Worm (Caenorhabditis elegans) whole organism, L4 larva: ENCODE measurements around the gene Y55F3BR.1.
A peak's percentile ranks its signal among the peaks of the same experiment; 100 is the strongest.
"Not testable (repeated sequence)": the region's sequence is repeated elsewhere in the genome, so short reads cannot be mapped to it uniquely, and the experiment has no call there.

Experiments
- D1046.2 ChIP-seq: fragments of 200-800 bp; sonication (Bioruptor generic); IDR thresholded peaks from 2 replicates; pipeline ENCODE4 v1.3.6; 2022; ENCODE audit warnings: missing genetic modification characterization, missing compliant biosample characterization
- F37D6.2 ChIP-seq: sonication (generic microtip); optimal IDR thresholded peaks from 2 replicates; lab custom pipeline; 2016; ENCODE audit warnings: mild to moderate bottlenecking, missing genetic modification characterization, missing compliant biosample characterization
- T20F7.1 ChIP-seq: fragments of 200-800 bp; sonication (Bioruptor generic); optimal IDR thresholded peaks from 2 replicates; lab custom pipeline; 2018; ENCODE audit warnings: mild to moderate bottlenecking, missing genetic modification characterization, missing compliant biosample characterization
- T26A8.4 ChIP-seq: fragments of 200-800 bp; sonication (Bioruptor generic); IDR thresholded peaks from 2 replicates; pipeline ENCODE4 v1.3.6; 2022; ENCODE audit warnings: missing genetic modification characterization, missing compliant biosample characterization
- Y105C5A.15 ChIP-seq: fragments of 200-800 bp; sonication (Bioruptor generic); IDR thresholded peaks from 2 replicates; pipeline ENCODE4 v1.3.6; 2022; ENCODE audit warnings: missing genetic modification characterization, missing compliant biosample characterization
- Y48G9A.11 ChIP-seq: fragments of 200-800 bp; sonication (Bioruptor generic); IDR thresholded peaks from 2 replicates; pipeline ENCODE4 v1.3.6; 2022; ENCODE audit warnings: missing genetic modification reagents, missing genetic modification characterization, missing compliant biosample characterization
- aha-1 ChIP-seq: fragments of 150-350 bp; peaks from one replicate; lab custom pipeline; 2014; ENCODE audit warnings: missing biosample characterization, missing genetic modification characterization
- ama-1 ChIP-seq: fragments of 150-350 bp; optimal IDR thresholded peaks from 2 replicates; lab custom pipeline; 2014; ENCODE audit warnings: inconsistent platforms, mixed read lengths
- arid-1 ChIP-seq: fragments of 200-800 bp; sonication (Bioruptor generic); conservative IDR thresholded peaks from 2 replicates; pipeline ENCODE4 v1.3.6; 2022; ENCODE audit warnings: missing genetic modification reagents, missing genetic modification characterization, missing compliant biosample characterization
- ceh-20 ChIP-seq: fragments of 200-800 bp; sonication (Bioruptor generic); IDR thresholded peaks from 2 replicates; pipeline ENCODE4 v1.3.6; 2022; ENCODE audit warnings: missing genetic modification reagents, missing genetic modification characterization, missing compliant biosample characterization
- ctbp-1 ChIP-seq: fragments of 200-800 bp; sonication (Bioruptor generic); IDR thresholded peaks from 2 replicates; pipeline ENCODE4 v1.3.6; 2022; ENCODE audit warnings: missing genetic modification reagents, missing genetic modification characterization, missing compliant biosample characterization
- dmd-6 ChIP-seq: fragments of 200-800 bp; sonication (Bioruptor generic); IDR thresholded peaks from 2 replicates; pipeline ENCODE4 v1.3.6; 2022; ENCODE audit warnings: missing genetic modification reagents, missing genetic modification characterization, missing compliant biosample characterization
- dpl-1 ChIP-seq: fragments of 150-350 bp; optimal IDR thresholded peaks from 2 replicates; lab custom pipeline; 2014; ENCODE audit warnings: missing biosample characterization, missing genetic modification reagents, missing genetic modification characterization
- duxl-1 ChIP-seq: sonication (generic microtip); optimal IDR thresholded peaks from 2 replicates; lab custom pipeline; 2016; ENCODE audit warnings: mild to moderate bottlenecking, missing genetic modification characterization, moderate library complexity, missing compliant biosample characterization; ENCODE audit not compliant: poor library complexity
- dve-1 ChIP-seq: sonication (generic microtip); optimal IDR thresholded peaks from 2 replicates; lab custom pipeline; 2017; ENCODE audit warnings: antibody characterized with exemption, mild to moderate bottlenecking, missing genetic modification characterization, missing compliant biosample characterization; ENCODE audit not compliant: insufficient read depth
- fkh-10 ChIP-seq: fragments of 150-350 bp; optimal IDR thresholded peaks from 2 replicates; lab custom pipeline; 2014; ENCODE audit warnings: missing biosample characterization, missing genetic modification reagents, missing genetic modification characterization
- hlh-11 ChIP-seq: fragments of 200-800 bp; sonication (Bioruptor generic); optimal IDR thresholded peaks from 2 replicates; lab custom pipeline; 2018; ENCODE audit warnings: mild to moderate bottlenecking, missing genetic modification characterization, missing compliant biosample characterization
- hlh-30 ChIP-seq: sonication (generic microtip); optimal IDR thresholded peaks from 2 replicates; lab custom pipeline; 2017; ENCODE audit warnings: antibody characterized with exemption, mild to moderate bottlenecking, missing genetic modification characterization, missing compliant biosample characterization; ENCODE audit not compliant: insufficient read depth
- hmg-1.1 ChIP-seq: fragments of 200-800 bp; sonication (Bioruptor generic); IDR thresholded peaks from 2 replicates; pipeline ENCODE4 v1.3.6; 2022; ENCODE audit warnings: missing genetic modification reagents, missing genetic modification characterization, missing compliant biosample characterization
- lin-13 ChIP-seq: fragments of 150-350 bp; optimal IDR thresholded peaks from 2 replicates; lab custom pipeline; 2014; ENCODE audit warnings: missing biosample characterization, missing genetic modification reagents, missing genetic modification characterization
- lin-15B ChIP-seq: fragments of 150-350 bp; sonication (generic microtip); optimal IDR thresholded peaks from 3 replicates; lab custom pipeline; 2014; ENCODE audit warnings: missing biosample characterization, missing genetic modification characterization
- lin-38 ChIP-seq: fragments of 200-800 bp; sonication (Bioruptor generic); IDR thresholded peaks from 2 replicates; pipeline ENCODE4 v1.3.6; 2022; ENCODE audit warnings: missing genetic modification reagents, missing genetic modification characterization, missing compliant biosample characterization
- madf-5 ChIP-seq, 2 experiments: fragments of 200-800 bp; sonication (Bioruptor generic); IDR thresholded peaks; 2 replicates each; pipeline ENCODE4 v1.3.6; 2022; ENCODE audit warnings: missing compliant biosample characterization in 2 of 2, missing genetic modification characterization in 2 of 2
- mdl-1 ChIP-seq, 2 experiments: fragments of 150-350 bp in 1 of 2; sonication (generic microtip) in 1 of 2; optimal IDR thresholded peaks; 2 replicates each; lab custom pipeline; 2014 to 2017; ENCODE audit warnings: missing biosample characterization in 2 of 2, missing genetic modification characterization in 2 of 2
- mep-1 ChIP-seq: fragments of 150-350 bp; sonication (generic microtip); optimal IDR thresholded peaks from 3 replicates; lab custom pipeline; 2014; ENCODE audit warnings: missing biosample characterization, missing genetic modification characterization
- mxl-3 ChIP-seq: fragments of 200-800 bp; sonication (Bioruptor generic); optimal IDR thresholded peaks from 2 replicates; lab custom pipeline; 2018; ENCODE audit warnings: mild to moderate bottlenecking, missing genetic modification characterization, missing compliant biosample characterization
- nhr-102 ChIP-seq: sonication (generic microtip); optimal IDR thresholded peaks from 2 replicates; lab custom pipeline; 2016; ENCODE audit warnings: mild to moderate bottlenecking, missing genetic modification characterization, moderate library complexity, missing compliant biosample characterization
- nhr-237 ChIP-seq: sonication (generic microtip); optimal IDR thresholded peaks from 2 replicates; lab custom pipeline; 2017; ENCODE audit warnings: missing biosample characterization, missing genetic modification characterization
- nhr-28 ChIP-seq: fragments of 150-350 bp; optimal IDR thresholded peaks from 2 replicates; lab custom pipeline; 2014; ENCODE audit warnings: missing biosample characterization, missing genetic modification characterization
- nhr-6 ChIP-seq: fragments of 150-350 bp; optimal IDR thresholded peaks from 2 replicates; lab custom pipeline; 2014; ENCODE audit warnings: missing biosample characterization, missing genetic modification characterization
- nhr-77 ChIP-seq: fragments of 150-350 bp; optimal IDR thresholded peaks from 2 replicates; lab custom pipeline; 2014; ENCODE audit warnings: missing biosample characterization, missing genetic modification characterization
- pqm-1 ChIP-seq: sonication (generic microtip); optimal IDR thresholded peaks from 2 replicates; lab custom pipeline; 2017; ENCODE audit warnings: missing biosample characterization, missing genetic modification characterization
- snpc-4 ChIP-seq: fragments of 150-350 bp; optimal IDR thresholded peaks from 2 replicates; lab custom pipeline; 2014; ENCODE audit warnings: missing biosample characterization, missing genetic modification characterization
- tra-1 ChIP-seq: fragments of 200-800 bp; sonication (Bioruptor generic); IDR thresholded peaks from 2 replicates; pipeline ENCODE4 v1.3.6; 2022; ENCODE audit warnings: missing genetic modification reagents, missing genetic modification characterization, missing compliant biosample characterization
- vab-7 ChIP-seq: fragments of 200-800 bp; sonication (Bioruptor generic); IDR thresholded peaks from 2 replicates; pipeline ENCODE4 v1.3.6; 2022; ENCODE audit warnings: missing genetic modification reagents, missing genetic modification characterization, missing compliant biosample characterization
- zag-1 ChIP-seq: fragments of 150-350 bp; optimal IDR thresholded peaks from 2 replicates; lab custom pipeline; 2014; ENCODE audit warnings: missing biosample characterization, missing genetic modification characterization
- zip-2 ChIP-seq: fragments of 150-350 bp; optimal IDR thresholded peaks from 2 replicates; lab custom pipeline; 2014; ENCODE audit warnings: missing biosample characterization, missing genetic modification characterization

The Y55F3BR.1 gene

DNA sequence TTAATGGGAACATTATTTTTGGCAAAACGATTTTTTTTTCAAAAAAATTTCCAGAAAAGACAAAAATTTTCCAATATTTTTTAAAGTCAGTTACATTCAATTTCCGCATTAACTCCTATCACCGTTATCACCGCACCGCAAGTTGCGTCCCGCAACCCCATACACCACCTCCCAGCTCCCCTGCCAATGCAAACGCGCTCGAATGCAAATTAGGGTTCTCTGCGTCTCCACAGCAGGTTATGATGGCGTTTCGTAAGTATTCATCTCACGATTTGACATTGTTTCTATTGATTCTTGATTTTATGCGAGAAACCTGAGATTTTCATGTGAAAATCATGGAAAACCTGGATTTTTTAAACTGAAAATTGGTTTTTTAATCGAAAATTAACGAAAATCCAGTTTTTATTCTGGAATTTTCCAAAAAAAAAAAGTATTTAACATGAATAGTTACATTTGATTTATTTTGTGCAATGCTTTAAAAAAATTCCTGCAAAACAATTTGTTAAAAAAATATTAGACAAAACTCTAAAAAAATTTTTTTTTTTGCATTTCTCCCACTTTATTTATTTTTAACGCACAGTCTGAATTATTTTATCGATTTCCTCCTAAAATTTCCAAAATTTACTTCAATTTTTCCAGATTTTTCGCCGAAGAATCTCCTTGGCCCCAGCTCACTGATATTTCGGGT lies 10.3 kb downstream of the Y55F3BR.1 start, which contains the start of gene mak-2 (continued):
- TF ChIP-seq dve-1 (tag; lab: Kevin White, UChicago), result peak; percentile 71
- TF ChIP-seq Y48G9A.11 (GFP tag; lab: Robert Waterston, UW), result no peak
- TF ChIP-seq lin-15B (tag; lab: Kevin White, UChicago), result peak; percentile 52
- TF ChIP-seq lin-13 (GFP tag; lab: Kevin White, UChicago), result peak; percentile 78
- TF ChIP-seq nhr-102 (tag; lab: Kevin White, UChicago), result peak; percentile 26
- peak in 1 of 2 experiments; percentile 47 for TF ChIP-seq mdl-1 (tag; optimal IDR thresholded peaks at IDR 0.05; lab: Kevin White, UChicago)
- TF ChIP-seq nhr-77 (tag; lab: Kevin White, UChicago), result peak; percentile 74
- no peak for TF ChIP-seq D1046.2 (GFP tag; lab: Robert Waterston, UW)
- peak; percentile 55 for TF ChIP-seq nhr-6 (tag; lab: Kevin White, UChicago)
- TF ChIP-seq F37D6.2 (tag; lab: Kevin White, UChicago), result no peak
- TF ChIP-seq mxl-3, result peak; percentile 46
- TF ChIP-seq pqm-1 (tag; lab: Kevin White, UChicago), result peak; percentile 74
- peak; percentile 52 for TF ChIP-seq vab-7 (GFP tag; lab: Robert Waterston, UW)
- TF ChIP-seq nhr-28, result peak; percentile 79
- TF ChIP-seq dmd-6 (GFP tag; lab: Robert Waterston, UW), result peak; percentile 63
- peak; percentile 86 for TF ChIP-seq mep-1 (tag; lab: Kevin White, UChicago)
- peak; percentile 7 for TF ChIP-seq fkh-10 (GFP tag; lab: Kevin White, UChicago)
- peak; percentile 71 for TF ChIP-seq hlh-11
- TF ChIP-seq ceh-20, result 0 out of 2 replicates have a peak, but pooled peaks have one; percentile 34
- peak; percentile 67 for TF ChIP-seq hmg-1.1 (GFP tag; lab: Robert Waterston, UW)
- TF ChIP-seq T26A8.4 (GFP tag; lab: Robert Waterston, UW), result no peak; the same call in 1 of the 2 replicates
- TF ChIP-seq dpl-1 (GFP tag; lab: Kevin White, UChicago), result peak; percentile 78
- TF ChIP-seq duxl-1 (tag; lab: Kevin White, UChicago), result peak; percentile 27
- TF ChIP-seq, all 104 proteins: peak for 29

DNA sequence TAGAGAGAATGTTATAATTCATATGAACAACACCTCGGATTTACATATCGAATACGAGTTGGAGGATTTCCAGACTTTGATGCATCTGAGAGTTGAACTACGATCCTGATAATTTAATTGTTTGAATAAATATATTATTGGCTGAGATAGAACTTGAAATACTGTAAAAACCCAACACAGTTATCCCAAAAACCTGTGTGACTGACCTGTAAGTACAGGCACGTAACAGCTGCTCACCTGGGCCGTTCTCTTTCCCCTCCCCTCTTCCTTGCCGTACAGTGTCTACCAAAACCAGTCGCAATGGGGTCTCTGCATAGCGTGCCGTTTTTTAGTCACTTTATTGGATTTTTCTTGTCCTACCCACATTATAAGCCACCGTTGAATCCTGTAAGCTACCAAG lies 30.4 kb downstream of the Y55F3BR.1 start, which contains the start of gene fbxc-12:
Gene fbxc-12 (plus strand): TSS at position 301 of the 400 bp plus-strand sequence.
- TF ChIP-seq tra-1; ama-1 (lab: Kevin White, UChicago); zag-1 (tag; lab: Kevin White, UChicago): not testable (repeated sequence)

DNA sequence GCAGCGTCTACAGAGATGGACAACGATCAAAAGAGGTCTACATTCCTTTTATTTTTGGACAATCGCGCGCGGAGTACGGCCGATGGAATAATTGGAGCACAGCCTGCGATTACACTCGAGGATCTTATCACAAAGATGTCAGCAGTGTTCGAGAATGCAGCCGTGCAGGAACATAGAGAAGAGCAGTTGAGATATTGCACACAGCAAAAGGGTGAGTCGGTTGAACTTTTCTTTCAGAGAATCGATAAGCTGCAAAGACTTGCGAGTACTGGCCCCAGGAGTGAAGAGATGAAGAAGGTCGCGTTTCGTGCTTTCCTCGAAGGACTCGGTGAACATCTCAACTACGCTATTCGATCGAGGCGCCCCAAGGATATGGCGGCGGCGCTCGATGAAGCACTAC lies 40.3 kb downstream of the Y55F3BR.1 start:
- no peak for TF ChIP-seq madf-5 (GFP tag; IDR thresholded peaks at IDR 0.05; lab: Robert Waterston, UW)
- no peak for TF ChIP-seq Y105C5A.15 (GFP tag; lab: Robert Waterston, UW)
- no peak for TF ChIP-seq snpc-4 (tag; lab: Kevin White, UChicago)
- TF ChIP-seq arid-1, result no peak
- no peak for TF ChIP-seq lin-38
- 0 out of 2 replicates have a peak, but pooled peaks have one; percentile 60 for TF ChIP-seq D1046.2 (GFP tag; lab: Robert Waterston, UW)
- TF ChIP-seq ctbp-1, result no peak
- TF ChIP-seq fkh-10 (GFP tag; lab: Kevin White, UChicago), result no peak
- TF ChIP-seq hlh-30 (tag; lab: Kevin White, UChicago), result no peak
- no peak for TF ChIP-seq zip-2 (tag; lab: Kevin White, UChicago)
- no peak for TF ChIP-seq nhr-237 (tag; lab: Kevin White, UChicago)
- TF ChIP-seq aha-1 (tag; lab: Kevin White, UChicago), result peak; percentile 84
- no peak for TF ChIP-seq duxl-1 (tag; lab: Kevin White, UChicago)
- no peak for TF ChIP-seq T20F7.1 (GFP tag; lab: Kevin White, UChicago)
